Fruit fly (Drosophila melanogaster) whole organism, embryonic: Measurements from ENCODE around the gene CG13931.

Experiments used
- C15 ChIP-seq: fragments of 200-800 bp; sonication (Bioruptor generic); IDR thresholded peaks from 3 replicates; pipeline ENCODE4 v1.3.6; 2022; ENCODE audit warnings: missing biosample characterization, missing genetic modification characterization
- CG11247 ChIP-seq: fragments of 200-800 bp; sonication (Bioruptor generic); IDR thresholded peaks from 2 replicates; pipeline ENCODE4 v1.3.6; 2022; ENCODE audit warnings: missing biosample characterization, missing genetic modification characterization
- CG15479 ChIP-seq: fragments of 200-800 bp; sonication (Bioruptor generic); optimal IDR thresholded peaks from 3 replicates; lab custom pipeline; 2019; ENCODE audit warnings: missing biosample characterization, mild to moderate bottlenecking, missing genetic modification characterization, moderate library complexity
- CG16813 ChIP-seq: fragments of 200-800 bp; sonication (Bioruptor generic); IDR thresholded peaks from 3 replicates; pipeline ENCODE4 v1.3.6; 2022; ENCODE audit warnings: missing biosample characterization, missing genetic modification characterization; ENCODE audit not compliant: partially characterized antibody
- CG16815 ChIP-seq: fragments of 200-800 bp; sonication (Bioruptor generic); optimal IDR thresholded peaks from 3 replicates; lab custom pipeline; 2017; ENCODE audit warnings: missing biosample characterization, mild to moderate bottlenecking, missing genetic modification characterization
- CG18599 ChIP-seq: fragments of 200-800 bp; sonication (Bioruptor generic); optimal IDR thresholded peaks from 3 replicates; lab custom pipeline; 2017; ENCODE audit warnings: missing biosample characterization, missing genetic modification characterization, mild to moderate bottlenecking, moderate library complexity, missing genetic modification reagents
- CG2120 ChIP-seq: fragments of 200-800 bp; sonication (Bioruptor generic); optimal IDR thresholded peaks from 3 replicates; lab custom pipeline; 2016; ENCODE audit warnings: missing biosample characterization, missing genetic modification characterization
- CG3407 ChIP-seq: fragments of 200-800 bp; sonication (Bioruptor generic); optimal IDR thresholded peaks from 2 replicates; lab custom pipeline; 2018; ENCODE audit warnings: missing biosample characterization, mild to moderate bottlenecking, missing genetic modification characterization
- CG4730 ChIP-seq: fragments of 200-800 bp; sonication (Bioruptor generic); IDR thresholded peaks from 2 replicates; pipeline ENCODE4 v1.3.6; 2022; ENCODE audit warnings: missing biosample characterization, missing genetic modification characterization
- CG6272 ChIP-seq: fragments of 200-800 bp; sonication (Bioruptor generic); IDR thresholded peaks from 2 replicates; pipeline ENCODE4 v1.3.6; 2022; ENCODE audit warnings: missing biosample characterization, missing genetic modification characterization
- CG6854 ChIP-seq: fragments of 200-800 bp; sonication (Bioruptor generic); optimal IDR thresholded peaks from 3 replicates; lab custom pipeline; 2017; ENCODE audit warnings: missing biosample characterization, mild to moderate bottlenecking, missing genetic modification characterization
- CG7745 ChIP-seq: fragments of 200-800 bp; sonication (Bioruptor generic); optimal IDR thresholded peaks from 2 replicates; lab custom pipeline; 2018; ENCODE audit warnings: missing biosample characterization, mild to moderate bottlenecking, missing genetic modification characterization, moderate library complexity
- CG8765 ChIP-seq: fragments of 200-800 bp; sonication (Bioruptor generic); IDR thresholded peaks from 2 replicates; pipeline ENCODE4 v1.3.6; 2022; ENCODE audit warnings: missing biosample characterization, missing genetic modification characterization
- CG8924 ChIP-seq: fragments of 200-800 bp; optimal IDR thresholded peaks from 3 replicates; lab custom pipeline; 2019; ENCODE audit warnings: missing biosample characterization, mild to moderate bottlenecking, missing genetic modification characterization, moderate library complexity
- D19B ChIP-seq: fragments of 200-800 bp; sonication (Bioruptor generic); optimal IDR thresholded peaks from 2 replicates; lab custom pipeline; 2017; ENCODE audit warnings: missing biosample characterization, mild to moderate bottlenecking, missing genetic modification characterization
- Dbx ChIP-seq: fragments of 200-800 bp; sonication (Bioruptor generic); IDR thresholded peaks from 3 replicates; pipeline ENCODE4 v1.3.6; 2022; ENCODE audit warnings: missing biosample characterization, missing genetic modification characterization
- Doc2 ChIP-seq: fragments of 200-800 bp; sonication (Bioruptor generic); IDR thresholded peaks from 2 replicates; pipeline ENCODE4 v1.3.6; 2022; ENCODE audit warnings: missing biosample characterization, missing genetic modification characterization
- Doc3 ChIP-seq: fragments of 200-800 bp; sonication (Bioruptor generic); IDR thresholded peaks from 3 replicates; pipeline ENCODE4 v1.3.6; 2022; ENCODE audit warnings: missing biosample characterization, missing genetic modification characterization; ENCODE audit not compliant: partially characterized antibody
- Gsc ChIP-seq: fragments of 200-800 bp; sonication (Bioruptor generic); IDR thresholded peaks from 2 replicates; pipeline ENCODE4 v1.3.6; 2022; ENCODE audit warnings: missing biosample characterization, missing genetic modification characterization
- HmgZ ChIP-seq: fragments of 200-800 bp; sonication (Bioruptor generic); optimal IDR thresholded peaks from 2 replicates; lab custom pipeline; 2018; ENCODE audit warnings: missing biosample characterization, mild to moderate bottlenecking, missing genetic modification characterization
- Med ChIP-seq: fragments of 200-800 bp; sonication (Bioruptor generic); peaks from one replicate; lab custom pipeline; 2016; ENCODE audit warnings: missing biosample characterization, missing genetic modification characterization, mild to moderate bottlenecking, inconsistent platforms, moderate library complexity
- Neu2 ChIP-seq: fragments of 200-800 bp; sonication (Bioruptor generic); optimal IDR thresholded peaks from 3 replicates; lab custom pipeline; 2016; ENCODE audit warnings: missing biosample characterization, missing genetic modification characterization, borderline replicate concordance
- Nf-YA ChIP-seq: fragments of 200-800 bp; sonication (Bioruptor generic); IDR thresholded peaks from 2 replicates; pipeline ENCODE4 v1.3.6; 2022; ENCODE audit warnings: missing biosample characterization, missing genetic modification characterization
- Six4 ChIP-seq: fragments of 200-800 bp; sonication (Bioruptor generic); optimal IDR thresholded peaks from 2 replicates; lab custom pipeline; 2016; ENCODE audit warnings: missing biosample characterization, missing genetic modification characterization
- Sry-β ChIP-seq: fragments of 200-800 bp; sonication (Bioruptor generic); optimal IDR thresholded peaks from 2 replicates; lab custom pipeline; 2018; ENCODE audit warnings: missing biosample characterization, mild to moderate bottlenecking, missing genetic modification characterization, moderate library complexity
- Vsx1 ChIP-seq: fragments of 200-800 bp; sonication (Bioruptor generic); optimal IDR thresholded peaks from 2 replicates; lab custom pipeline; 2017; ENCODE audit warnings: missing biosample characterization, mild to moderate bottlenecking, missing genetic modification characterization, missing genetic modification reagents
- Xbp1 ChIP-seq: fragments of 200-800 bp; sonication (Bioruptor generic); optimal IDR thresholded peaks from 3 replicates; lab custom pipeline; 2016; ENCODE audit warnings: missing biosample characterization, mild to moderate bottlenecking, missing genetic modification characterization
- amos ChIP-seq: fragments of 200-800 bp; sonication (Bioruptor generic); IDR thresholded peaks from 2 replicates; pipeline ENCODE4 v1.3.6; 2022; ENCODE audit warnings: missing biosample characterization, missing genetic modification characterization; ENCODE audit not compliant: partially characterized antibody
- ase ChIP-seq: fragments of 200-800 bp; sonication (Bioruptor generic); IDR thresholded peaks from 3 replicates; pipeline ENCODE4 v1.3.6; 2022; ENCODE audit warnings: missing biosample characterization, missing genetic modification characterization
- btn ChIP-seq: fragments of 200-800 bp; sonication (Bioruptor generic); optimal IDR thresholded peaks from 2 replicates; lab custom pipeline; 2016; ENCODE audit warnings: missing biosample characterization, missing genetic modification characterization
- dimm ChIP-seq: fragments of 200-800 bp; sonication (Bioruptor generic); IDR thresholded peaks from 2 replicates; pipeline ENCODE4 v1.3.6; 2022; ENCODE audit warnings: missing biosample characterization, missing genetic modification characterization
- disco-r ChIP-seq: fragments of 200-800 bp; sonication (Bioruptor generic); optimal IDR thresholded peaks from 2 replicates; lab custom pipeline; 2016; ENCODE audit warnings: missing biosample characterization, missing genetic modification characterization
- dmrt99B ChIP-seq: fragments of 200-800 bp; sonication (Bioruptor generic); optimal IDR thresholded peaks from 2 replicates; lab custom pipeline; 2018; ENCODE audit warnings: missing biosample characterization, mild to moderate bottlenecking, missing genetic modification characterization, moderate library complexity
- esg ChIP-seq: fragments of 200-800 bp; sonication (Bioruptor generic); conservative IDR thresholded peaks from 2 replicates; pipeline ENCODE4 v1.3.6; 2022; ENCODE audit warnings: missing biosample characterization, missing genetic modification characterization
- eve ChIP-seq, 2 experiments: fragments of >200 bp; optimal IDR thresholded peaks; 2 replicates each; lab custom pipeline; 2017; ENCODE audit warnings: missing biosample characterization in 2 of 2, missing genetic modification characterization in 2 of 2
- gcm ChIP-seq: fragments of 200-800 bp; sonication (Bioruptor generic); optimal IDR thresholded peaks from 2 replicates; lab custom pipeline; 2019; ENCODE audit warnings: missing biosample characterization, mild to moderate bottlenecking, missing genetic modification characterization, moderate library complexity
- gcm2 ChIP-seq: fragments of 200-800 bp; sonication (Bioruptor generic); optimal IDR thresholded peaks from 2 replicates; lab custom pipeline; 2016; ENCODE audit warnings: missing biosample characterization, missing genetic modification characterization
- hkb ChIP-seq, 2 experiments: fragments of 200-800 bp in 1 of 2; fragments of >200 bp in 1 of 2; sonication (Bioruptor generic) in 1 of 2; IDR thresholded peaks in 1 of 2; optimal IDR thresholded peaks in 1 of 2; 2 replicates each; pipeline versions ENCODE4 v1.3.6 to Lab custom; 2017 to 2022; ENCODE audit warnings: missing biosample characterization in 1 of 2, missing genetic modification characterization in 1 of 2
- hth ChIP-seq: fragments of >200 bp; optimal IDR thresholded peaks from 2 replicates; lab custom pipeline; 2017; ENCODE audit warnings: inconsistent platforms
- inv ChIP-seq: fragments of 200-800 bp; sonication (Bioruptor generic); IDR thresholded peaks from 2 replicates; pipeline ENCODE4 v1.3.6; 2022; ENCODE audit warnings: missing biosample characterization, missing genetic modification characterization; ENCODE audit not compliant: partially characterized antibody
- kay ChIP-seq: fragments of 200-800 bp; sonication (Bioruptor generic); optimal IDR thresholded peaks from 2 replicates; lab custom pipeline; 2016; ENCODE audit warnings: missing biosample characterization, missing genetic modification characterization
- klu ChIP-seq: fragments of 200-800 bp; sonication (Bioruptor generic); IDR thresholded peaks from 2 replicates; pipeline ENCODE4 v1.3.6; 2022; ENCODE audit warnings: missing biosample characterization, missing genetic modification characterization
- oc ChIP-seq: fragments of 200-800 bp; sonication (Bioruptor generic); optimal IDR thresholded peaks from 2 replicates; lab custom pipeline; 2018; ENCODE audit warnings: missing biosample characterization, mild to moderate bottlenecking, missing genetic modification characterization, moderate library complexity
- onecut ChIP-seq: fragments of 200-800 bp; sonication (Bioruptor generic); IDR thresholded peaks from 2 replicates; pipeline ENCODE4 v1.3.6; 2022; ENCODE audit warnings: missing biosample characterization, missing genetic modification characterization
- phol ChIP-seq: fragments of 200-800 bp; sonication (Bioruptor generic); optimal IDR thresholded peaks from 3 replicates; lab custom pipeline; 2018; ENCODE audit warnings: missing biosample characterization, mild to moderate bottlenecking, missing genetic modification characterization, moderate library complexity
- pros ChIP-seq: fragments of 200-800 bp; sonication (Bioruptor generic); optimal IDR thresholded peaks from 3 replicates; lab custom pipeline; 2019; ENCODE audit warnings: missing biosample characterization, mild to moderate bottlenecking, missing genetic modification characterization, moderate library complexity
- seq ChIP-seq: fragments of 200-800 bp; sonication (Bioruptor generic); IDR thresholded peaks from 2 replicates; pipeline ENCODE4 v1.3.6; 2022; ENCODE audit warnings: missing biosample characterization, missing genetic modification characterization
- tna ChIP-seq: fragments of 200-800 bp; sonication (Bioruptor generic); IDR thresholded peaks from 2 replicates; pipeline ENCODE4 v1.3.6; 2022; ENCODE audit warnings: missing biosample characterization, missing genetic modification characterization; ENCODE audit not compliant: partially characterized antibody
- wek ChIP-seq: fragments of 200-800 bp; sonication (Bioruptor generic); optimal IDR thresholded peaks from 3 replicates; lab custom pipeline; 2018; ENCODE audit warnings: missing biosample characterization, mild to moderate bottlenecking, missing genetic modification characterization, moderate library complexity
- zen2 ChIP-seq: fragments of 200-800 bp; sonication (Bioruptor generic); IDR thresholded peaks from 3 replicates; pipeline ENCODE4 v1.3.6; 2022; ENCODE audit warnings: missing biosample characterization, missing genetic modification characterization; ENCODE audit not compliant: partially characterized antibody

CG13931 gene

DNA sequence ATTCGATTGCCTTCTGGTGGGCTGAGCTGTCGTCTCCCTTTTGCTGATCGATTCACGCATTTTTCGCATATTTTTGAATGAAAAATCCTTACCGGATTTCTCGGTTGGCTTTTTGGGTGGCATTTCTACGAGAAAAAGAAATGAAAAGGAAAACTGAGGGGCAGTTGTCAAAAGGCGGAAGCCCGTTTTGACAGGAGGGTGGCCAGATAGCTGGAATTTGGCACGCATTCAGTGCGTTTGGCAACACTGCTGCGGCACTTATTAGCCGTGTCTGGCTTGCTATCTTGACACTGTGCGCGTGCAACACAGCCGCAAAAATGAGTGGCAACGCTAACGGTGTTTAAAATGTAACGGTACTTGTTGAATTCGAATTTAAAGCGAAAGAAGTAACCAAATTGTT, 33.7 kb downstream of the CG13931 start, which contains the start of gene RpL23A (continued):
- TF ChIP-seq hkb (optimal IDR thresholded peaks at IDR 0.05; lab: Kevin White, UChicago) (peak; percentile 94), hkb (GFP tag; IDR thresholded peaks at IDR 0.05; lab: Robert Waterston, UW) (peak; percentile 91), C15 (GFP tag; lab: Robert Waterston, UW) (peak; percentile 91), Gsc (GFP tag; lab: Robert Waterston, UW) (peak; percentile 70), Six4 (GFP tag; lab: Kevin White, UChicago) (peak; percentile 90), CG8765 (GFP tag; lab: Robert Waterston, UW) (peak; percentile 82), eve (GFP tag; optimal IDR thresholded peaks at IDR 0.05; lab: Kevin White, UChicago) (no peak), dimm (GFP tag; lab: Robert Waterston, UW) (peak; percentile 82), wek (GFP tag; lab: Kevin White, UChicago) (peak; percentile 87), dmrt99B (peak; percentile 80), gcm (peak; percentile 79), CG18599 (peak; percentile 97), CG6854 (peak; percentile 85), pros (GFP tag; lab: Kevin White, UChicago) (peak; percentile 23), CG16813 (GFP tag; lab: Robert Waterston, UW) (peak; percentile 62), Vsx1 (GFP tag; lab: Kevin White, UChicago) (peak; percentile 98), CG11247 (GFP tag; lab: Robert Waterston, UW) (peak; percentile 97), CG7745 (tag; lab: Kevin White, UChicago) (peak; percentile 70), Dbx (GFP tag; lab: Robert Waterston, UW) (peak; percentile 98), seq (GFP tag; lab: Robert Waterston, UW) (peak; percentile 86), CG16815 (GFP tag; lab: Kevin White, UChicago) (peak; percentile 88), disco-r (peak; percentile 95), hth (no peak), Sry-β (GFP tag; lab: Kevin White, UChicago) (peak; percentile 52), CG8924 (peak; percentile 86), inv (GFP tag; lab: Robert Waterston, UW) (peak; percentile 23; the same call in 1 of the 2 replicates), CG3407 (GFP tag; lab: Kevin White, UChicago) (peak; percentile 93), HmgZ (peak; percentile 98), ase (GFP tag; lab: Robert Waterston, UW) (peak; percentile 93), Xbp1 (GFP tag; lab: Kevin White, UChicago) (peak; percentile 96), Doc3 (GFP tag; lab: Robert Waterston, UW) (no peak), Nf-YA (GFP tag; lab: Robert Waterston, UW) (peak; percentile 87), CG6272 (GFP tag; lab: Robert Waterston, UW) (peak; percentile 91), esg (GFP tag; lab: Robert Waterston, UW) (peak; percentile 66), CG15479 (GFP tag; lab: Kevin White, UChicago) (peak; percentile 42), tna (no peak), phol (peak; percentile 95), onecut (GFP tag; lab: Robert Waterston, UW) (peak; percentile 93), zen2 (GFP tag; lab: Robert Waterston, UW) (no peak), amos (GFP tag; lab: Robert Waterston, UW) (peak; percentile 73), kay (peak; percentile 78), klu (GFP tag; lab: Robert Waterston, UW) (peak; percentile 88), btn (GFP tag; lab: Kevin White, UChicago) (peak; percentile 92), D19B (GFP tag; lab: Kevin White, UChicago) (peak; percentile 82), Doc2 (GFP tag; lab: Robert Waterston, UW) (peak; percentile 78), oc (tag; lab: Kevin White, UChicago) (peak; percentile 88), CG2120 (GFP tag; lab: Kevin White, UChicago) (peak; percentile 91), Neu2 (GFP tag; lab: Kevin White, UChicago) (peak; percentile 89), CG4730 (GFP tag; lab: Robert Waterston, UW) (peak; percentile 97), Med (GFP tag; lab: Kevin White, UChicago) (peak; percentile 100), gcm2 (GFP tag; lab: Kevin White, UChicago) (peak; percentile 90)
